Fruit fly (Drosophila melanogaster) whole organism, embryonic: Measurements from ENCODE around the gene CG42488.

Source experiments
- Awh ChIP-seq: fragments of 200-800 bp; sonication (Bioruptor generic); IDR thresholded peaks from 2 replicates; pipeline ENCODE4, ENCODE4 v1.3.6; 2022; ENCODE audit warnings: missing biosample characterization, missing genetic modification characterization
- BtbVII ChIP-seq: fragments of 200-800 bp; sonication (Bioruptor generic); optimal IDR thresholded peaks from 3 replicates; lab custom pipeline; 2017; ENCODE audit warnings: missing biosample characterization, mild to moderate bottlenecking, missing genetic modification characterization
- CG10267 ChIP-seq: fragments of 200-800 bp; sonication (Bioruptor generic); optimal IDR thresholded peaks from 2 replicates; lab custom pipeline; 2018; ENCODE audit warnings: missing biosample characterization, mild to moderate bottlenecking, missing genetic modification characterization, moderate library complexity
- CG11560 ChIP-seq: fragments of 200-800 bp; sonication (Bioruptor generic); IDR thresholded peaks from 3 replicates; pipeline ENCODE4 v1.3.6; 2022; ENCODE audit warnings: missing biosample characterization, missing genetic modification characterization
- CG12071 ChIP-seq: fragments of 200-800 bp; sonication (Bioruptor generic); optimal IDR thresholded peaks from 3 replicates; lab custom pipeline; 2018; ENCODE audit warnings: missing biosample characterization, mild to moderate bottlenecking, missing genetic modification characterization
- CG12236 ChIP-seq: fragments of 200-800 bp; sonication (Bioruptor generic); optimal IDR thresholded peaks from 2 replicates; lab custom pipeline; 2016; ENCODE audit warnings: missing biosample characterization, missing genetic modification characterization
- CG12659 ChIP-seq: fragments of 200-800 bp; sonication (Bioruptor generic); optimal IDR thresholded peaks from 3 replicates; lab custom pipeline; 2017; ENCODE audit warnings: mild to moderate bottlenecking, missing biosample characterization, missing genetic modification reagents, missing genetic modification characterization
- CG15073 ChIP-seq: fragments of 200-800 bp; sonication (Bioruptor generic); optimal IDR thresholded peaks from 2 replicates; lab custom pipeline; 2016; ENCODE audit warnings: missing biosample characterization, missing genetic modification characterization
- CG17186 ChIP-seq: fragments of 200-800 bp; sonication (Bioruptor generic); optimal IDR thresholded peaks from 3 replicates; lab custom pipeline; 2017; ENCODE audit warnings: missing biosample characterization, missing genetic modification reagents, missing genetic modification characterization
- CG17829 ChIP-seq: fragments of 200-800 bp; optimal IDR thresholded peaks from 2 replicates; lab custom pipeline; 2019; ENCODE audit warnings: missing biosample characterization, mild to moderate bottlenecking, missing genetic modification characterization, moderate library complexity
- CG2202 ChIP-seq: fragments of 200-800 bp; sonication (Bioruptor generic); optimal IDR thresholded peaks from 2 replicates; lab custom pipeline; 2018; ENCODE audit warnings: missing biosample characterization, mild to moderate bottlenecking, missing genetic modification characterization
- CG2678 ChIP-seq: fragments of 200-800 bp; sonication (Bioruptor generic); optimal IDR thresholded peaks from 3 replicates; lab custom pipeline; 2019; ENCODE audit warnings: missing biosample characterization, mild to moderate bottlenecking, missing genetic modification characterization, moderate library complexity
- CG31365 ChIP-seq: fragments of 200-800 bp; sonication (Bioruptor generic); optimal IDR thresholded peaks from 2 replicates; lab custom pipeline; 2018; ENCODE audit warnings: missing biosample characterization, mild to moderate bottlenecking, missing genetic modification characterization
- CG31388 ChIP-seq: fragments of 200-800 bp; sonication (Bioruptor generic); optimal IDR thresholded peaks from 2 replicates; lab custom pipeline; 2016; ENCODE audit warnings: missing biosample characterization, missing genetic modification characterization
- CG3163 ChIP-seq: fragments of 200-800 bp; sonication (Bioruptor generic); optimal IDR thresholded peaks from 3 replicates; lab custom pipeline; 2016; ENCODE audit warnings: missing biosample characterization, missing genetic modification characterization
- CG3847 ChIP-seq: fragments of 200-800 bp; sonication (Bioruptor generic); IDR thresholded peaks from 2 replicates; pipeline ENCODE4 v1.3.6; 2022; ENCODE audit warnings: missing biosample characterization, missing genetic modification characterization
- CG4404 ChIP-seq: fragments of 200-800 bp; sonication (Bioruptor generic); IDR thresholded peaks from 2 replicates; pipeline ENCODE4 v1.3.6; 2022; ENCODE audit warnings: missing biosample characterization, missing genetic modification characterization
- CG9609 ChIP-seq: fragments of 200-800 bp; sonication (Bioruptor generic); optimal IDR thresholded peaks from 3 replicates; lab custom pipeline; 2016; ENCODE audit warnings: missing biosample characterization, missing genetic modification characterization
- CkIIα-i1 ChIP-seq: fragments of 200-800 bp; sonication (Bioruptor generic); IDR thresholded peaks from 2 replicates; pipeline ENCODE4 v1.3.6; 2022; ENCODE audit warnings: missing biosample characterization, missing genetic modification characterization
- CrebB ChIP-seq: fragments of 200-800 bp; sonication (Bioruptor generic); optimal IDR thresholded peaks from 3 replicates; lab custom pipeline; 2018; ENCODE audit warnings: missing biosample characterization, mild to moderate bottlenecking, missing genetic modification characterization
- Dad ChIP-seq: fragments of 200-800 bp; sonication (Bioruptor generic); optimal IDR thresholded peaks from 3 replicates; lab custom pipeline; 2016; ENCODE audit warnings: missing biosample characterization, missing genetic modification characterization
- Deaf1 ChIP-seq: fragments of 200-800 bp; optimal IDR thresholded peaks from 3 replicates; lab custom pipeline; 2019; ENCODE audit warnings: missing biosample characterization, mild to moderate bottlenecking, missing genetic modification characterization, moderate library complexity
- Dll ChIP-seq: fragments of 200-800 bp; sonication (Bioruptor generic); IDR thresholded peaks from 4 replicates; pipeline ENCODE4 v1.3.6; 2022; ENCODE audit warnings: missing biosample characterization, missing genetic modification characterization; ENCODE audit not compliant: partially characterized antibody
- Doc3 ChIP-seq: fragments of 200-800 bp; sonication (Bioruptor generic); IDR thresholded peaks from 3 replicates; pipeline ENCODE4 v1.3.6; 2022; ENCODE audit warnings: missing biosample characterization, missing genetic modification characterization; ENCODE audit not compliant: partially characterized antibody
- E2f2 ChIP-seq: fragments of 200-800 bp; sonication (Bioruptor generic); IDR thresholded peaks from 2 replicates; pipeline ENCODE4 v1.3.6; 2022; ENCODE audit warnings: missing biosample characterization, missing genetic modification characterization
- HHEX ChIP-seq: fragments of 200-800 bp; sonication (Bioruptor generic); optimal IDR thresholded peaks from 3 replicates; lab custom pipeline; 2017; ENCODE audit warnings: missing biosample characterization, mild to moderate bottlenecking, missing genetic modification characterization, missing genetic modification reagents
- Kr ChIP-seq: fragments of 200-800 bp; sonication (Bioruptor generic); optimal IDR thresholded peaks from 2 replicates; lab custom pipeline; 2017; ENCODE audit warnings: missing biosample characterization, mild to moderate bottlenecking, missing genetic modification characterization
- MBD-R2 ChIP-seq: fragments of 200-800 bp; sonication (Bioruptor generic); IDR thresholded peaks from 2 replicates; pipeline ENCODE4 v1.3.6; 2022; ENCODE audit warnings: missing biosample characterization, missing genetic modification characterization
- Poxn ChIP-seq: fragments of 200-800 bp; sonication (Bioruptor generic); IDR thresholded peaks from 2 replicates; pipeline ENCODE4 v1.3.6; 2022; ENCODE audit warnings: missing biosample characterization, missing genetic modification characterization
- Ptx1 ChIP-seq: fragments of 200-800 bp; sonication (Bioruptor generic); IDR thresholded peaks from 2 replicates; pipeline ENCODE4 v1.3.6; 2022; ENCODE audit warnings: missing biosample characterization, missing genetic modification characterization
- Side ChIP-seq: fragments of 200-800 bp; sonication (Bioruptor generic); optimal IDR thresholded peaks from 2 replicates; lab custom pipeline; 2016; ENCODE audit warnings: missing biosample characterization, missing genetic modification characterization
- Stat92E ChIP-seq, 3 experiments: fragments of >200 bp in 2 of 3; fragments of 200-800 bp in 1 of 3; sonication (Bioruptor generic) in 1 of 3; optimal IDR thresholded peaks; 2 replicates each; lab custom pipeline; 2017 to 2019; ENCODE audit warnings: missing biosample characterization in 3 of 3, missing genetic modification characterization in 3 of 3, mild to moderate bottlenecking in 1 of 3, moderate library complexity in 1 of 3
- TFAM ChIP-seq: fragments of 200-800 bp; sonication (Bioruptor generic); optimal IDR thresholded peaks from 2 replicates; lab custom pipeline; 2017; ENCODE audit warnings: missing biosample characterization, missing genetic modification characterization, inconsistent platforms
- aop ChIP-seq: fragments of 200-800 bp; sonication (Bioruptor generic); IDR thresholded peaks from 2 replicates; pipeline ENCODE4 v1.3.6; 2022; ENCODE audit warnings: missing biosample characterization, missing genetic modification characterization
- ap ChIP-seq: fragments of 200-800 bp; sonication (Bioruptor generic); IDR thresholded peaks from 2 replicates; pipeline ENCODE4 v1.3.6; 2022; ENCODE audit warnings: missing biosample characterization, missing genetic modification characterization
- ara ChIP-seq: fragments of 200-800 bp; sonication (Bioruptor generic); IDR thresholded peaks from 2 replicates; pipeline ENCODE4 v1.3.6; 2022; ENCODE audit warnings: missing biosample characterization, missing genetic modification characterization
- ase ChIP-seq: fragments of 200-800 bp; sonication (Bioruptor generic); IDR thresholded peaks from 3 replicates; pipeline ENCODE4 v1.3.6; 2022; ENCODE audit warnings: missing biosample characterization, missing genetic modification characterization
- bab2 ChIP-seq: fragments of 200-800 bp; sonication (Bioruptor generic); optimal IDR thresholded peaks from 2 replicates; lab custom pipeline; 2016; ENCODE audit warnings: missing biosample characterization, missing genetic modification characterization
- crc ChIP-seq: fragments of 200-800 bp; sonication (Bioruptor generic); optimal IDR thresholded peaks from 2 replicates; lab custom pipeline; 2016; ENCODE audit warnings: missing biosample characterization, missing genetic modification characterization
- ewg ChIP-seq: fragments of 200-800 bp; sonication (Bioruptor generic); optimal IDR thresholded peaks from 3 replicates; lab custom pipeline; 2017; ENCODE audit warnings: mild to moderate bottlenecking, missing biosample characterization, missing genetic modification reagents, missing genetic modification characterization
- ftz-f1 ChIP-seq: fragments of 200-800 bp; sonication (Bioruptor generic); optimal IDR thresholded peaks from 2 replicates; lab custom pipeline; 2016; ENCODE audit warnings: missing biosample characterization, missing genetic modification characterization
- gce ChIP-seq: fragments of 200-800 bp; sonication (Bioruptor generic); IDR thresholded peaks from 3 replicates; pipeline ENCODE4 v1.3.6; 2022; ENCODE audit warnings: missing biosample characterization, missing genetic modification characterization
- gsb ChIP-seq: fragments of 200-800 bp; sonication (Bioruptor generic); IDR thresholded peaks from 2 replicates; pipeline ENCODE4 v1.3.6; 2022; ENCODE audit warnings: missing biosample characterization, missing genetic modification characterization
- kah ChIP-seq: fragments of 200-800 bp; sonication (Bioruptor generic); optimal IDR thresholded peaks from 2 replicates; lab custom pipeline; 2018; ENCODE audit warnings: missing biosample characterization, mild to moderate bottlenecking, missing genetic modification characterization
- mld ChIP-seq: fragments of 200-800 bp; sonication (Bioruptor generic); IDR thresholded peaks from 3 replicates; pipeline ENCODE4 v1.3.6; 2022; ENCODE audit warnings: missing biosample characterization, missing genetic modification characterization; ENCODE audit not compliant: partially characterized antibody
- nmo ChIP-seq: fragments of 200-800 bp; sonication (Bioruptor generic); optimal IDR thresholded peaks from 2 replicates; lab custom pipeline; 2018; ENCODE audit warnings: missing biosample characterization, mild to moderate bottlenecking, missing genetic modification characterization, moderate library complexity
- schlank ChIP-seq: fragments of 200-800 bp; sonication (Bioruptor generic); optimal IDR thresholded peaks from 2 replicates; lab custom pipeline; 2018; ENCODE audit warnings: missing biosample characterization, mild to moderate bottlenecking, missing genetic modification characterization
- slp2 ChIP-seq: fragments of 200-800 bp; sonication (Bioruptor generic); optimal IDR thresholded peaks from 2 replicates; lab custom pipeline; 2016; ENCODE audit warnings: missing biosample characterization, missing genetic modification characterization
- toy ChIP-seq: fragments of 200-800 bp; sonication (Bioruptor generic); IDR thresholded peaks from 2 replicates; pipeline ENCODE4 v1.3.6; 2022; ENCODE audit warnings: missing biosample characterization, missing genetic modification characterization
- twi ChIP-seq: fragments of 200-800 bp; optimal IDR thresholded peaks from 2 replicates; lab custom pipeline; 2019; ENCODE audit warnings: missing biosample characterization, mild to moderate bottlenecking, missing genetic modification characterization, moderate library complexity
- wek ChIP-seq: fragments of 200-800 bp; sonication (Bioruptor generic); optimal IDR thresholded peaks from 3 replicates; lab custom pipeline; 2018; ENCODE audit warnings: missing biosample characterization, mild to moderate bottlenecking, missing genetic modification characterization, moderate library complexity

Gene CG42488

dm6 chr3R:25462642-25463317 is 20.1 kb upstream of the CG42488 start (continued):
- TF ChIP-seq bab2 (no peak), HHEX (GFP tag; lab: Kevin White, UChicago) (peak; percentile 24), wek (no peak), slp2 (GFP tag; lab: Kevin White, UChicago) (no peak), ftz-f1 (GFP tag; lab: Kevin White, UChicago) (no peak), CG12659 (peak; percentile 47), CG2202 (tag; lab: Kevin White, UChicago) (no peak), CG31365 (tag; lab: Kevin White, UChicago) (no peak), Doc3 (no peak), Side (GFP tag; lab: Kevin White, UChicago) (no peak), ap (GFP tag; lab: Robert Waterston, UW) (no peak), CG2678 (tag; lab: Kevin White, UChicago) (peak; percentile 80), CG9609 (GFP tag; lab: Kevin White, UChicago) (no peak), CG12236 (no peak), schlank (tag; lab: Kevin White, UChicago) (no peak), TFAM (GFP tag; lab: Kevin White, UChicago) (no peak), toy (GFP tag; lab: Robert Waterston, UW) (no peak), CG11560 (tag; lab: Robert Waterston, UW) (no peak), CG4404 (GFP tag; lab: Robert Waterston, UW) (no peak), MBD-R2 (peak; percentile 38; the same call in 1 of the 2 replicates), aop (GFP tag; lab: Robert Waterston, UW) (no peak), Kr (no peak), CG12071 (no peak), ase (no peak), CrebB (tag; lab: Kevin White, UChicago) (no peak), Awh (peak; percentile 55; the same call in 1 of the 2 replicates), Dad (GFP tag; lab: Kevin White, UChicago) (no peak), gsb (peak; percentile 56), crc (GFP tag; lab: Kevin White, UChicago) (no peak), Ptx1 (peak; percentile 64), Dll (GFP tag; lab: Robert Waterston, UW) (no peak), Deaf1 (tag; lab: Kevin White, UChicago) (peak; percentile 22), ara (GFP tag; lab: Robert Waterston, UW) (no peak), ewg (no peak), E2f2 (peak; percentile 45), CkIIα-i1 (GFP tag; lab: Robert Waterston, UW) (no peak), CG10267 (tag; lab: Kevin White, UChicago) (peak; percentile 26), Poxn (no peak), CG15073 (GFP tag; lab: Kevin White, UChicago) (no peak), twi (tag; lab: Kevin White, UChicago) (no peak), nmo (peak; percentile 31), BtbVII (GFP tag; lab: Kevin White, UChicago) (no peak), CG17829 (peak; percentile 39), mld (GFP tag; lab: Robert Waterston, UW) (no peak), CG3163 (no peak), CG3847 (GFP tag; lab: Robert Waterston, UW) (peak; percentile 33; the same call in 1 of the 2 replicates), CG17186 (GFP tag; lab: Kevin White, UChicago) (no peak), kah (GFP tag; lab: Kevin White, UChicago) (no peak), gce (GFP tag; lab: Robert Waterston, UW) (no peak), Stat92E (GFP tag; optimal IDR thresholded peaks at IDR 0.05; lab: Kevin White, UChicago) (no peak), CG31388 (no peak)
